Fruit fly (Drosophila melanogaster): ENCODE data around the gene CG31223.

CG31223 gene

dm6 chr3R:20873638-20874037 lies 42.7 kb downstream of the CG31223 start, which contains the start of gene TotB:
Gene TotB, plus strand, starts transcription at chr3R:20873938.
- no peak for TF ChIP-seq h (optimal IDR thresholded peaks at IDR 0.05)
- no peak for TF ChIP-seq insv (optimal IDR thresholded peaks at IDR 0.05)
- TF ChIP-seq Sin3A (optimal IDR thresholded peaks at IDR 0.05): no peak
- no peak for TF ChIP-seq Myc (optimal IDR thresholded peaks at IDR 0.05)
- TF ChIP-seq ttk (optimal IDR thresholded peaks at IDR 0.05): no peak
- no peak for TF ChIP-seq psq (optimal IDR thresholded peaks at IDR 0.05)

DNA sequence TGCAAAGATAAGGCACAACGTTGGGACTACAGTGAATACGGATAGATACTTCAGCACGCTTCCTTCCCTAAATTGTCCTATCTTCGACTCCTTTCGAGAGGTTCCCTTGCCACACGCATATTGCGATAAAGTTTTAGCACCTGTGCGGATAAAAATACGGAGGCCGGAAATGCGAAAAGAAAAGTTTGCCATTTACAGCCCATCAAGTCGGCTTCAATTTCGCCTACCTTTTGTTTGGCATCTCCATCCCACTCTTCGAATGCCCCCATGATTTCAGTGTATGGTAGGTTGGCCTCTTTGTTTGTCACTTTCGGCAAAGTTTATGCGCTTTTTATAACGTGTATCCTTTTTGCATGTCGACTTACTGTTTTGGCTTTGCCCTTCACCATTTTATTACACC lies 45.8 kb downstream of the CG31223 start:
- TF ChIP-seq h (optimal IDR thresholded peaks at IDR 0.05): no peak
- TF ChIP-seq Myc (optimal IDR thresholded peaks at IDR 0.05): no peak
- TF ChIP-seq psq (optimal IDR thresholded peaks at IDR 0.05): no peak
- no peak for TF ChIP-seq Sin3A (optimal IDR thresholded peaks at IDR 0.05)
- TF ChIP-seq insv (optimal IDR thresholded peaks at IDR 0.05): no peak
- TF ChIP-seq ttk (optimal IDR thresholded peaks at IDR 0.05): no peak

DNA sequence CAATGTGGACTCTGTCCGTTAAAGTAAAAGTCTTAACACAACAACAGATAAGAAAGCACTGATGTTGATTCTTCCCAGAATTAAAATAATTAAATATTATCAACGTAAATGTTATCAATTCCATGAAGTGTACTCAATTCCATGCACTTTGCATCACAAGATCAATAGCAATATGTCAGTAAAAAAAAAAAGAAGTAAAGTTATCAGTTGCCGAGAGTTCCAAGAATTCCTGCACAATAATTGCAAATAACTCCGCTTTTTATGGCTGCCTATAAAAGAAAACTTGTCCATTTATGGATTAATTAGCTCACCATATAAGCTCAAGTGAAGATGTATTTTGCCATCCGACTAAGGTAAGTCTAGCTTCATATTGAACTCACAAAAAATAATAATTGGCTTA lies 46.5 kb downstream of the CG31223 start, which contains the start of gene TotZ:
Gene TotZ (plus strand): TSS at position 301 of the 400 bp plus-strand sequence.
- TF ChIP-seq Sin3A (optimal IDR thresholded peaks at IDR 0.05) (no peak), Myc (optimal IDR thresholded peaks at IDR 0.05) (no peak), h (optimal IDR thresholded peaks at IDR 0.05) (no peak), insv (optimal IDR thresholded peaks at IDR 0.05) (no peak), psq (optimal IDR thresholded peaks at IDR 0.05) (no peak), ttk (optimal IDR thresholded peaks at IDR 0.05) (no peak)

Measured in Kc167 (cell line).